Worm (Caenorhabditis elegans) whole organism, L2 larva: ENCODE results near the gene tbc-14.

ENCODE experiments used
- egl-27 ChIP-seq: sonication (generic microtip); optimal IDR thresholded peaks from 3 replicates; lab custom pipeline; 2017; ENCODE audit warnings: missing biosample characterization, missing genetic modification reagents, missing genetic modification characterization
- elt-1 ChIP-seq: fragments of 150-350 bp; optimal IDR thresholded peaks from 2 replicates; lab custom pipeline; 2014; ENCODE audit warnings: missing biosample characterization, missing genetic modification characterization
- elt-3 ChIP-seq: sonication (generic microtip); optimal IDR thresholded peaks from 2 replicates; lab custom pipeline; 2017; ENCODE audit warnings: missing biosample characterization, missing genetic modification characterization
- fos-1 ChIP-seq: fragments of 150-350 bp; optimal IDR thresholded peaks from 2 replicates; lab custom pipeline; 2014; ENCODE audit warnings: missing biosample characterization, missing genetic modification characterization
- lin-39 ChIP-seq: fragments of 150-350 bp; optimal IDR thresholded peaks from 2 replicates; lab custom pipeline; 2014; ENCODE audit warnings: missing biosample characterization, missing genetic modification reagents, missing genetic modification characterization
- lsy-2 ChIP-seq, 2 experiments: fragments of 150-350 bp in 1 of 2; sonication (generic microtip) in 1 of 2; optimal IDR thresholded peaks; 2 replicates each; lab custom pipeline; 2014 to 2017; ENCODE audit warnings: missing biosample characterization in 2 of 2, missing genetic modification characterization in 2 of 2
- nhr-12 ChIP-seq: fragments of 150-350 bp; optimal IDR thresholded peaks from 2 replicates; lab custom pipeline; 2014; ENCODE audit warnings: missing biosample characterization, missing genetic modification characterization
- nhr-237 ChIP-seq: fragments of 150-350 bp; optimal IDR thresholded peaks from 2 replicates; lab custom pipeline; 2014; ENCODE audit warnings: missing biosample characterization, missing genetic modification characterization
- peb-1 ChIP-seq: fragments of 150-350 bp; optimal IDR thresholded peaks from 2 replicates; lab custom pipeline; 2014; ENCODE audit warnings: missing biosample characterization, missing genetic modification characterization
- skn-1 ChIP-seq: sonication (generic microtip); optimal IDR thresholded peaks from 2 replicates; lab custom pipeline; 2017; ENCODE audit warnings: missing biosample characterization, missing genetic modification characterization
- sma-3 ChIP-seq: sonication (generic microtip); optimal IDR thresholded peaks from 2 replicates; lab custom pipeline; 2016; ENCODE audit warnings: missing genetic modification reagents, missing genetic modification characterization, missing compliant biosample characterization
- sma-9 ChIP-seq, 2 experiments: fragments of 150-350 bp in 1 of 2; sonication (generic microtip) in 1 of 2; optimal IDR thresholded peaks; 2 replicates each; lab custom pipeline; 2014 to 2016; ENCODE audit warnings: missing genetic modification characterization in 2 of 2, mild to moderate bottlenecking in 1 of 2, missing biosample characterization in 1 of 2, missing compliant biosample characterization in 1 of 2, missing genetic modification reagents in 1 of 2, moderate library complexity in 1 of 2
- zag-1 ChIP-seq: fragments of 150-350 bp; optimal IDR thresholded peaks from 2 replicates; lab custom pipeline; 2014; ENCODE audit warnings: missing biosample characterization, missing genetic modification characterization
- ztf-4 ChIP-seq: fragments of 150-350 bp; optimal IDR thresholded peaks from 2 replicates; lab custom pipeline; 2014; ENCODE audit warnings: missing biosample characterization, missing genetic modification characterization

- TF ChIP-seq egl-27 = no peak
- TF ChIP-seq zag-1 = no peak
- no peak for TF ChIP-seq lsy-2 (tag; optimal IDR thresholded peaks at IDR 0.05; lab: Kevin White, UChicago)
- TF ChIP-seq elt-1 (tag; lab: Kevin White, UChicago) = no peak
- no peak for TF ChIP-seq nhr-237 (tag; lab: Kevin White, UChicago)
- no peak for TF ChIP-seq sma-3 (GFP tag; lab: Kevin White, UChicago)
- TF ChIP-seq lin-39 (tag; lab: Kevin White, UChicago) = no peak
- no peak for TF ChIP-seq elt-3 (tag; lab: Kevin White, UChicago)
- TF ChIP-seq peb-1 = no peak
- no peak for TF ChIP-seq sma-9 (GFP tag; optimal IDR thresholded peaks at IDR 0.05; lab: Kevin White, UChicago)
- TF ChIP-seq sma-9 (tag; optimal IDR thresholded peaks at IDR 0.05; lab: Kevin White, UChicago) = no peak
- TF ChIP-seq nhr-12 = no peak
- no peak for TF ChIP-seq ztf-4 (tag; lab: Kevin White, UChicago)
- no peak for TF ChIP-seq fos-1 (tag; lab: Kevin White, UChicago)
- no peak for TF ChIP-seq skn-1 (tag; lab: Kevin White, UChicago)
Observed at ce11 chrII:13484108-13484507, 36.7 kb upstream of the tbc-14 start.
